Worm (Caenorhabditis elegans) whole organism, L4 larva: Measurements from ENCODE around the gene D2089.8.

Experiments used
- dpl-1 ChIP-seq: fragments of 150-350 bp; optimal IDR thresholded peaks from 2 replicates; lab custom pipeline; 2014; ENCODE audit warnings: missing biosample characterization, missing genetic modification reagents, missing genetic modification characterization
- php-3 ChIP-seq: fragments of 200-800 bp; sonication (Bioruptor generic); IDR thresholded peaks from 2 replicates; pipeline ENCODE4 v1.3.6; 2022; ENCODE audit warnings: missing genetic modification reagents, missing genetic modification characterization, missing compliant biosample characterization

DNA sequence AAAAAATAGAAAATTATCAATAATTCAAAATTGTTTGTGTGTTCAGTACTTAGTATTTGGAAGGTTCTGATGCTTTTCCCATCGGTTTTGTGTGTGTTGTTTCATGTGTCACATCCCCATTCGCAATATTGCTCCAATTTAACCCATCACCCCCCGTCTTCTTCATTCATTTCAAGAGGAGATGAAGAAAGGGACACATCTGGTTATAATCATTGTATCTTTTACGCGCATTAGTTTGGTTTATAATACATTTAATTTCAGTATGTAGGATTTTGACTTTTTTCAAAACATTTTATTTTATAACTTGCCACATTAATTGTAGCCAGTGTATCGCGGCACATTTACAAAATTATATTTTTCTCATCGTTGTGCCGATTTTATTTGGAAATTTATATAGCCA lies 17.5 kb upstream of the D2089.8 start:
- TF ChIP-seq php-3 (GFP tag; lab: Robert Waterston, UW) (no peak), dpl-1 (GFP tag; lab: Kevin White, UChicago) (no peak)
